Fruit fly (Drosophila melanogaster): ENCODE results near the gene CG12480.

CG12480 gene

dm6 chrX:14218045-14218483, 48.7 kb downstream of the CG12480 start (continued):
- TF ChIP-seq CG2120 (GFP tag; optimal IDR thresholded peaks at IDR 0.05), result peak; percentile 88
- TF ChIP-seq Hand (GFP tag; optimal IDR thresholded peaks at IDR 0.05), result peak; percentile 70
- TF ChIP-seq ab (GFP tag; optimal IDR thresholded peaks at IDR 0.05), result peak; percentile 10
- peak; percentile 88 for TF ChIP-seq CG3281 (GFP tag; optimal IDR thresholded peaks at IDR 0.05)
- TF ChIP-seq Oaz (GFP tag; IDR thresholded peaks at IDR 0.05), result peak; percentile 62
- TF ChIP-seq CG15479 (GFP tag; optimal IDR thresholded peaks at IDR 0.05), result no peak
- peak; percentile 72 for TF ChIP-seq CG33557 (GFP tag; optimal IDR thresholded peaks at IDR 0.05)
- TF ChIP-seq Fer2 (tag; optimal IDR thresholded peaks at IDR 0.05), result peak; percentile 71
- peak; percentile 29 for TF ChIP-seq Antp (GFP tag; optimal IDR thresholded peaks at IDR 0.05)
- peak; percentile 67 for TF ChIP-seq ewg (GFP tag; optimal IDR thresholded peaks at IDR 0.05)
- TF ChIP-seq zfh2 (GFP tag; optimal IDR thresholded peaks at IDR 0.05), result peak; percentile 39
- TF ChIP-seq CG9437 (GFP tag; optimal IDR thresholded peaks at IDR 0.05), result peak; percentile 75
- peak; percentile 74 for TF ChIP-seq D19B (GFP tag; optimal IDR thresholded peaks at IDR 0.05)
- TF ChIP-seq CG12942 (GFP tag; optimal IDR thresholded peaks at IDR 0.05), result peak; percentile 72
- TF ChIP-seq br (optimal IDR thresholded peaks at IDR 0.05), result no peak
- peak; percentile 26 for TF ChIP-seq Hmx (GFP tag; optimal IDR thresholded peaks at IDR 0.05)
- peak; percentile 72 to 94 for TF ChIP-seq Hr51 (GFP tag; optimal IDR thresholded peaks at IDR 0.05)
- TF ChIP-seq CG12299 (tag; optimal IDR thresholded peaks at IDR 0.05), result peak; percentile 75
- 0 out of 3 replicates have a peak, but pooled peaks have one; percentile 53 for TF ChIP-seq Optix (GFP tag; IDR thresholded peaks at IDR 0.05)
- peak; percentile 50; the same call in 1 of the 3 replicates for TF ChIP-seq CG2199 (GFP tag; IDR thresholded peaks at IDR 0.05)
- peak; percentile 66 for TF ChIP-seq schlank (tag; optimal IDR thresholded peaks at IDR 0.05)
- peak; percentile 79 for TF ChIP-seq CG5245 (GFP tag; optimal IDR thresholded peaks at IDR 0.05)
- TF ChIP-seq bsh (GFP tag; optimal IDR thresholded peaks at IDR 0.05), result peak; percentile 85 to 94
- TF ChIP-seq luna (GFP tag; optimal IDR thresholded peaks at IDR 0.05), result peak; percentile 19
- peak; percentile 90 for TF ChIP-seq so (GFP tag; IDR thresholded peaks at IDR 0.05)
- peak; percentile 75 for TF ChIP-seq Nf-YA (GFP tag; IDR thresholded peaks at IDR 0.05)
- TF ChIP-seq slou (GFP tag; optimal IDR thresholded peaks at IDR 0.05), result peak; percentile 82
- TF ChIP-seq ash1 (GFP tag; optimal IDR thresholded peaks at IDR 0.05), result no peak
- peak; percentile 84 for TF ChIP-seq Aef1 (GFP tag; IDR thresholded peaks at IDR 0.05)
- no peak for TF ChIP-seq Tbp (GFP tag; optimal IDR thresholded peaks at IDR 0.05)
- no peak for TF ChIP-seq tna (GFP tag; IDR thresholded peaks at IDR 0.05; ENCODE audit: partially characterized antibody)
- TF ChIP-seq Adf1 (GFP tag; IDR thresholded peaks at IDR 0.05), result peak; percentile 68
- peak; percentile 93 for TF ChIP-seq sens (GFP tag)
- peak; percentile 23 for TF ChIP-seq YL-1 (GFP tag; optimal IDR thresholded peaks at IDR 0.05)
- TF ChIP-seq jigr1 (GFP tag; IDR thresholded peaks at IDR 0.05), result 0 out of 3 replicates have a peak, but pooled peaks have one; percentile 44
- peak; percentile 61; the same call in 1 of the 2 replicates for TF ChIP-seq Rx (GFP tag; IDR thresholded peaks at IDR 0.05)
- TF ChIP-seq CG18011 (GFP tag; optimal IDR thresholded peaks at IDR 0.05), result peak; percentile 63
- TF ChIP-seq CG7271 (tag; optimal IDR thresholded peaks at IDR 0.05), result peak; percentile 60
- TF ChIP-seq CG1024 (GFP tag; IDR thresholded peaks at IDR 0.05), result peak; percentile 72
- peak; percentile 58 for TF ChIP-seq CG8944 (GFP tag; optimal IDR thresholded peaks at IDR 0.05)
- TF ChIP-seq CG4404 (GFP tag; IDR thresholded peaks at IDR 0.05), result peak; percentile 76
- no peak for TF ChIP-seq Doc3 (GFP tag; IDR thresholded peaks at IDR 0.05; ENCODE audit: partially characterized antibody)
- TF ChIP-seq CG12769 (tag; optimal IDR thresholded peaks at IDR 0.05), result peak; percentile 40
- peak; percentile 92 for TF ChIP-seq CG7839 (tag; optimal IDR thresholded peaks at IDR 0.05)
- TF ChIP-seq CG13894 (tag; optimal IDR thresholded peaks at IDR 0.05), result peak; percentile 37
- peak; percentile 78 for TF ChIP-seq tio (GFP tag; optimal IDR thresholded peaks at IDR 0.05)
- TF ChIP-seq lmd (GFP tag; IDR thresholded peaks at IDR 0.05), result peak; percentile 91
- TF ChIP-seq cwo (GFP tag; optimal IDR thresholded peaks at IDR 0.05), result peak; percentile 86
- peak; percentile 88 for TF ChIP-seq Blimp-1 (GFP tag; optimal IDR thresholded peaks at IDR 0.05)
- no peak for TF ChIP-seq lov (optimal IDR thresholded peaks at IDR 0.05)
- TF ChIP-seq lov (GFP tag; IDR thresholded peaks at IDR 0.05), result 0 out of 3 replicates have a peak, but pooled peaks have one; percentile 59
